Worm (Caenorhabditis elegans): ENCODE data around the gene rad-23.

rad-23 gene

DNA sequence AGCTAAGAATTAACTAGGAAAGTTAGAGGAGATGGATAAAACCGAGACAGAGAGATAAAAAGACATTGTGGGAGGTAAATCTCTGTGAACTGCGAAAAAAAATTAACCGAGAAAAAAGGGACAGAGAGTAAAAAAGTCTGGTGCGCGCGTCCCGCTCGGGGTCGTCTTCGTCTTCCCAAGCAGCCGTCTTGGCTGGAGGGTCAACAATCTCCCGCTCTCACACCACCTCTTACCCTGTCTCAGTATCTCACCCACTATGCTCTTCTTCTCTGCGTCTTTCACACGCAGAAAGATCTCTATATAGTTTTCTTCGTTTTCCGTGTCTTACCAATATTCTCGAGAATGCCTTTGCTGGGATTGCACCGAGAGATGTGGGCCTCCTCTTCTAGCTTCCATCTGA is 19.8 kb downstream of the rad-23 start (continued):
- peak; percentile 5 for TF ChIP-seq nhr-25 (tag; optimal IDR thresholded peaks at IDR 0.05; ENCODE audit: borderline replicate concordance, insufficient read depth)
- TF ChIP-seq set-16 (GFP tag; IDR thresholded peaks at IDR 0.05) = peak; percentile 26; the same call in 1 of the 2 replicates
- TF ChIP-seq ceh-62 (tag; optimal IDR thresholded peaks at IDR 0.05) = no peak
- 0 out of 2 replicates have a peak, but pooled peaks have one; percentile 42 for TF ChIP-seq ctbp-1 (GFP tag; IDR thresholded peaks at IDR 0.05)
- peak; percentile 49 for TF ChIP-seq hlh-30 (tag; optimal IDR thresholded peaks at IDR 0.05; ENCODE audit: insufficient read depth)
- no peak for TF ChIP-seq daf-16 (GFP tag; optimal IDR thresholded peaks at IDR 0.05)
- TF ChIP-seq daf-16 (tag; optimal IDR thresholded peaks at IDR 0.05) = peak; percentile 40
- peak; percentile 47 for TF ChIP-seq nhr-28 (tag; optimal IDR thresholded peaks at IDR 0.05)
- no peak for TF ChIP-seq D1046.2 (GFP tag; IDR thresholded peaks at IDR 0.05)
- TF ChIP-seq hlh-11 (tag; optimal IDR thresholded peaks at IDR 0.05) = peak; percentile 53
- TF ChIP-seq ztf-7 (tag; optimal IDR thresholded peaks at IDR 0.05) = no peak
- no peak for TF ChIP-seq gei-8 (GFP tag; optimal IDR thresholded peaks at IDR 0.05)
- TF ChIP-seq nhr-102 (tag; optimal IDR thresholded peaks at IDR 0.05) = no peak
- TF ChIP-seq dve-1 (tag; optimal IDR thresholded peaks at IDR 0.05; ENCODE audit: insufficient read depth) = peak; percentile 50
- TF ChIP-seq lsy-2 (tag; optimal IDR thresholded peaks at IDR 0.05) = peak in 1 of 2 experiments; percentile 41
- TF ChIP-seq hif-1 (tag; optimal IDR thresholded peaks at IDR 0.05) = peak in 1 of 2 experiments; percentile 16
- TF ChIP-seq tag-97 (GFP tag; IDR thresholded peaks at IDR 0.05) = no peak
- TF ChIP-seq nhr-48 (tag; optimal IDR thresholded peaks at IDR 0.05) = peak; percentile 6
- no peak for TF ChIP-seq madf-9 (GFP tag; conservative IDR thresholded peaks at IDR 0.05)
- no peak for TF ChIP-seq dmd-9 (GFP tag; IDR thresholded peaks at IDR 0.05)
- TF ChIP-seq zfp-2 (tag; optimal IDR thresholded peaks at IDR 0.05) = no peak
- no peak for TF ChIP-seq Y5F2A.4 (GFP tag; optimal IDR thresholded peaks at IDR 0.05)

DNA sequence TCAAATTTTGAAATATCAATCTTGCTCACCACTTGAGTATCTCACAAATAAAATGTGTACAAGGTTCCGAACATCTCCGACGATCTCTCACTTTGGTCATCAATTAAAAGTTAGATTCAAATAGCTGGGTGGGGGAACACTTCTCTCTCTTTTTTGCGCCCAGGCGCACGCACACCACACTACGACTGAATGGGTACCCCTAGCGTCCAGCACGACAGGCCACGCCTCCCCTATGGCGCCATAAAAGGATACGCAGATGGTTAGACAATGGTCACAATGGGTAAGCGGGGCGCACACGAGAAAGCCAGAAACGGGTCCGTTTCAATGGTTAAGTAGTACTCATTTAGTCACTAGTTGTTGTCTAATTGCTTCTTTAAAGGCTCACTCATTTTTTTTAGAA is 22.6 kb downstream of the rad-23 start:
- TF ChIP-seq hlh-30 (tag; optimal IDR thresholded peaks at IDR 0.05; ENCODE audit: insufficient read depth) = peak; percentile 28
- TF ChIP-seq ctbp-1 (GFP tag; IDR thresholded peaks at IDR 0.05) = 0 out of 2 replicates have a peak, but pooled peaks have one; percentile 27
- no peak for TF ChIP-seq jun-1 (tag; optimal IDR thresholded peaks at IDR 0.05)
- TF ChIP-seq ceh-44 (GFP tag; IDR thresholded peaks at IDR 0.05) = no peak
- TF ChIP-seq Y5F2A.4 (GFP tag; optimal IDR thresholded peaks at IDR 0.05) = no peak
- no peak for TF ChIP-seq nhr-28 (tag; optimal IDR thresholded peaks at IDR 0.05)
- peak; percentile 1 for TF ChIP-seq hlh-11 (tag; optimal IDR thresholded peaks at IDR 0.05)
- peak in 1 of 2 experiments; percentile 10 for TF ChIP-seq mdl-1 (tag; optimal IDR thresholded peaks at IDR 0.05)
- TF ChIP-seq unc-62 (GFP tag; optimal IDR thresholded peaks at IDR 0.05 in 1 of 2) = peak in 1 of 2 experiments; percentile 86
- no peak for TF ChIP-seq unc-62 (tag; optimal IDR thresholded peaks at IDR 0.05)
- TF ChIP-seq R02D3.7 (tag; optimal IDR thresholded peaks at IDR 0.05) = no peak
- TF ChIP-seq hmg-1.1 (GFP tag; IDR thresholded peaks at IDR 0.05) = peak; percentile 60
- peak; percentile 21 for TF ChIP-seq mes-2 (tag; optimal IDR thresholded peaks at IDR 0.05; ENCODE audit: poor library complexity, severe bottlenecking)
- TF ChIP-seq mep-1 (tag; optimal IDR thresholded peaks at IDR 0.05) = peak; percentile 41

DNA sequence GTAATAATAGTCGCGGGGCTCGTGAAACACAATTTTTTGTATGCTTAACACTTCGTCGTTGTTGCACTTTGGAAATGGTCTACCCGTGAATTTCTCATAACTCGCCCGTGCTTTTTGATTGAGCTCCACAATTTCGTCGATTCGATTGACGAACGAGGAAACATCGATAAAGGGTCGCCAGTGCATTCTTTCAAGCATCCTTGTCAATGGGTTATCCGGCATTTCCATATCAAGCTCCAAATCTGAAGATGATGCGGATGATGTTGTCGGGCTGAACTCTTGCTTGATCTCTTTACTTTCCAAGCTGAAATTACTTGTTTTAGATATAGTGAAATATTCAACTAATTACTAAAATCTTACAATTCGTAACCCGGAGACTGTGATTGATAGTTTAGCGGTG is 24.6 kb downstream of the rad-23 start:
- no peak for TF ChIP-seq lir-3 (tag; optimal IDR thresholded peaks at IDR 0.05)
- peak in 1 of 2 experiments; percentile 91 for TF ChIP-seq unc-62 (GFP tag; optimal IDR thresholded peaks at IDR 0.05 in 1 of 2)
- no peak for TF ChIP-seq unc-62 (tag; optimal IDR thresholded peaks at IDR 0.05)

- TF ChIP-seq F26F4.8 (GFP tag; conservative IDR thresholded peaks at IDR 0.05) (0 out of 2 replicates have a peak, but pooled peaks have one; percentile 24), unc-62 (GFP tag; optimal IDR thresholded peaks at IDR 0.05 in 1 of 2) (peak in 1 of 2 experiments; percentile 91), unc-62 (tag; optimal IDR thresholded peaks at IDR 0.05) (no peak), nhr-77 (tag; optimal IDR thresholded peaks at IDR 0.05) (no peak)
These were observed 29.9 kb downstream of the rad-23 start for ce11 chrII:11622605-11623004.

All from whole organism, L4 larva.